Fruit fly (Drosophila melanogaster): ENCODE results near the gene Rrp46.

- TF ChIP-seq Pif1B (GFP tag; optimal IDR thresholded peaks at IDR 0.05), result no peak
- TF ChIP-seq EcR (GFP tag; optimal IDR thresholded peaks at IDR 0.05), result peak; percentile 19
- TF ChIP-seq CG4496 (GFP tag; IDR thresholded peaks at IDR 0.05), result no peak
Observed at dm6 chr3R:10389027-10389465, 24.1 kb upstream of the Rrp46 start.

Data from whole organism, pupa.